Worm (Caenorhabditis elegans) whole organism, L3 larva: ENCODE results near the gene str-4.

Source experiments
- ceh-28 ChIP-seq: fragments of 150-350 bp; optimal IDR thresholded peaks from 2 replicates; lab custom pipeline; 2014; ENCODE audit warnings: missing biosample characterization, missing genetic modification reagents, missing genetic modification characterization
- daf-12 ChIP-seq: fragments of 150-350 bp; optimal IDR thresholded peaks from 2 replicates; lab custom pipeline; 2014; ENCODE audit warnings: missing biosample characterization, missing genetic modification reagents, missing genetic modification characterization
- nhr-237 ChIP-seq: fragments of 150-350 bp; optimal IDR thresholded peaks from 2 replicates; lab custom pipeline; 2014; ENCODE audit warnings: missing biosample characterization, missing genetic modification characterization
- nhr-76 ChIP-seq: fragments of 150-350 bp; sonication (generic microtip); optimal IDR thresholded peaks from 5 replicates; lab custom pipeline; 2014; ENCODE audit warnings: missing biosample characterization, missing genetic modification characterization

DNA sequence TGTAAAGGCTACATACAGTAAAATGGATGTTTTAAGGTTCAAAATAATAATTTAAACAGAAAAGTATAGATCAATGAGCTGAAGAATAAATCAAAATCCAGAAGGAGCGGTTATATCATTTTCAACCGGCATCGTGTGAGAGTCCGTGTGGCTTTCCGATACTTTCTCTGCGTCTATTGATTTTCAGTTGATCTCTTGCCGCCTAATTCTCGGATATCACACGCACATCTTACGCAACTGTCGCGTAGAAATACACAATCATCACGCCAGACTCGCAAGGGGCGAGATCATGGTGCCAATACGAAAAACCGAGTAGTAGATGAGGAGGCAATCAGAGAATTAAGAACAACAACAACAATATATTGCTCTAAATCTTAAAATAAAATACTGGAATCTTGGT is 50.7 kb downstream of the str-4 start:
- TF ChIP-seq ceh-28 (tag; lab: Kevin White, UChicago) = no peak
- TF ChIP-seq daf-12 (tag; lab: Kevin White, UChicago) = no peak
- no peak for TF ChIP-seq nhr-237
- TF ChIP-seq nhr-76 (tag; lab: Kevin White, UChicago) = no peak
